Worm (Caenorhabditis elegans): Measurements from ENCODE around the gene F16G10.14.

- TF ChIP-seq unc-39 (tag; optimal IDR thresholded peaks at IDR 0.05) (no peak), unc-62 (GFP tag; optimal IDR thresholded peaks at IDR 0.05) (no peak), tbx-8 (GFP tag; optimal IDR thresholded peaks at IDR 0.05) (no peak), nhr-76 (tag; optimal IDR thresholded peaks at IDR 0.05) (no peak), lsy-2 (tag; optimal IDR thresholded peaks at IDR 0.05) (no peak), snpc-4 (tag; optimal IDR thresholded peaks at IDR 0.05) (no peak), pha-4 (tag; optimal IDR thresholded peaks at IDR 0.05) (no peak), mab-5 (tag; optimal IDR thresholded peaks at IDR 0.05) (no peak), nhr-237 (tag; optimal IDR thresholded peaks at IDR 0.05) (no peak), ceh-83 (GFP tag; optimal IDR thresholded peaks at IDR 0.05) (no peak)
Measured at ce11 chrII:2383334-2383733, 15.4 kb downstream of the F16G10.14 start, which contains the start of gene F16G10.8.
